Fruit fly (Drosophila melanogaster): ENCODE measurements around the gene Hs6st.

The Hs6st gene

DNA sequence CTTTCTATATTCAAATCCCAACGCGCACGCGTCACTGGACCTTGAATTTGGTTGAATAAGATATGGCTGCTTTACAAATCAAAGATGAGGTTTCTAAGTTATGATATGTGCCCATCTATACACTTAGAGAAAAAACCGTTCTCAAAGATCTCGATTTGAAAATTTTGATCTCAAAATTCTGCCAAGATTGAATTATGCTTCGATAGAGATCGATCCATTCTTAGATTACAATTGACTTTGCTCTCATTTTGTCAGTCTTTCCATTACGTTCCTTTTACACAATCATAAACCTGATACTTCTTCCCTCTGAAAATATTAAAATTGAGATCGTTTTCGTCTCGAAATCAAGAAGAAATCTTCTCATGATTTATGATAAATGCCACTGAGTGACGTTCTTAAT, 4.4 kb upstream of the Hs6st start:
- TF ChIP-seq N (GFP tag; optimal IDR thresholded peaks at IDR 0.05) (no peak), Abd-B (GFP tag; optimal IDR thresholded peaks at IDR 0.05) (no peak)

dm6 chr3R:20010942-20011341, 2.6 kb upstream of the Hs6st start:
- TF ChIP-seq Mio (GFP tag; optimal IDR thresholded peaks at IDR 0.05) (no peak), Dfd (GFP tag; optimal IDR thresholded peaks at IDR 0.05) (peak; percentile 94)

DNA sequence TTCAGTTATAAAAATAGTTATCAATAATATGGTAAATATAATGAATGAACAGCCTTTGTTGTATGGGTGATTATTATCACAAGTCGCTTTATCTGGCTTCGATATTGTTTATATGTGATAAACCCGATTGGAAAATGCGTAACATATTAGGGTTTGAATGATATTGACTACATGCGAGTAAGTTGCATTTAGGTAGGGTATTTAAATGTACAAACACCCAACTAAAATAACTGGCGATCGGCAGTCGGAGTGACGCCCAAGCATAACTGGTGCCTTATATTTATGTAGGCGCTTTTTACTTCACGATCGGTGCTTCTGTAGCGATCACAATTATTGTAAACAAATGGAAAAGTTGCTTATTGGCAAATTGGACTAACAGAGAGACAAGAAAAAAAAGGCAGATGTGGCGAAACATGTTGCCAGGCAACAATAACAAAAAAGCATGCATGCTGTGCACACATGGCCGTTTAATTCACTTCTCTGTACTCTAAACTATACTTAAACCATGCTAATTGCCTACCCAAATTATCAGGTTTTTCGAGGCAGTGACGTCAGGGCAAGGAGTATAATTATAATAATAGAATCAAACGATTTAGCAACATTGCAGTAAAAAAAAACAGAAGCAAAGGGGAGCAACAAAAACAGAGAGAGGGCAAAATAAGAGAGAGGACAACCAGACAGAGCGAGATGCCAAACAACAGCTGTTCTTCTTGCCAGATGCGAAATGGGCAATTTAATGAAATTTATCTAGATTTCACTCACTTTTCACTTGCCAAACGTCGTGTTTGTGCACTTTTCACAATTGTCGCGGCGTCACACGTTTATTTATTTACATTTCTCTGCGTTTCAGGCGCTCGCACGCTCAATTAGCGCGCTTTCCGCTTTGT, 670 bp downstream of the Hs6st start:
- TF ChIP-seq ey (GFP tag; optimal IDR thresholded peaks at IDR 0.05) (no peak), Sp1 (GFP tag; optimal IDR thresholded peaks at IDR 0.05) (no peak), pan (optimal IDR thresholded peaks at IDR 0.05) (no peak)

- TF ChIP-seq CrebA (GFP tag; optimal IDR thresholded peaks at IDR 0.05; ENCODE audit: borderline replicate concordance) (no peak), GATAd (GFP tag; optimal IDR thresholded peaks at IDR 0.05) (no peak), OdsH (GFP tag; optimal IDR thresholded peaks at IDR 0.05) (no peak), foxo (GFP tag; optimal IDR thresholded peaks at IDR 0.05) (no peak), CG32264 (GFP tag; optimal IDR thresholded peaks at IDR 0.05) (no peak), ey (GFP tag; optimal IDR thresholded peaks at IDR 0.05) (no peak), rgr (GFP tag; optimal IDR thresholded peaks at IDR 0.05) (no peak), Hnf4 (GFP tag; optimal IDR thresholded peaks at IDR 0.05) (no peak), fru (GFP tag; optimal IDR thresholded peaks at IDR 0.05) (no peak), Dfd (GFP tag; optimal IDR thresholded peaks at IDR 0.05) (no peak), Jra (GFP tag; optimal IDR thresholded peaks at IDR 0.05) (no peak), Abd-B (GFP tag; optimal IDR thresholded peaks at IDR 0.05) (no peak), Sp1 (GFP tag; optimal IDR thresholded peaks at IDR 0.05) (no peak), Mio (GFP tag; optimal IDR thresholded peaks at IDR 0.05) (no peak), sage (GFP tag; optimal IDR thresholded peaks at IDR 0.05) (no peak), HLH106 (tag; optimal IDR thresholded peaks at IDR 0.05) (no peak), Rel (GFP tag; optimal IDR thresholded peaks at IDR 0.05) (no peak), Rel (tag; optimal IDR thresholded peaks at IDR 0.05) (no peak), CG9705 (GFP tag; optimal IDR thresholded peaks at IDR 0.05) (no peak), dl (GFP tag; optimal IDR thresholded peaks at IDR 0.05; ENCODE audit: insufficient read depth in 1 of 2, partially characterized antibody in 2 of 2) (no peak), Vsx2 (GFP tag; optimal IDR thresholded peaks at IDR 0.05; ENCODE audit: partially characterized antibody) (no peak)
Observed at dm6 chr3R:20006617-20007016, 1.7 kb downstream of the Hs6st start.

- TF ChIP-seq Dfd (GFP tag; optimal IDR thresholded peaks at IDR 0.05), result no peak
- no peak for TF ChIP-seq rgr (GFP tag; optimal IDR thresholded peaks at IDR 0.05)
- no peak for TF ChIP-seq Dif (GFP tag; optimal IDR thresholded peaks at IDR 0.05; ENCODE audit: partially characterized antibody)
- TF ChIP-seq lola (GFP tag; optimal IDR thresholded peaks at IDR 0.05), result no peak
- no peak for TF ChIP-seq dsf (GFP tag; optimal IDR thresholded peaks at IDR 0.05; ENCODE audit: borderline replicate concordance)
- no peak for TF ChIP-seq CG32264 (GFP tag; optimal IDR thresholded peaks at IDR 0.05)
- TF ChIP-seq usp (GFP tag; optimal IDR thresholded peaks at IDR 0.05), result no peak
- no peak for TF ChIP-seq CG9705 (GFP tag; optimal IDR thresholded peaks at IDR 0.05)
- no peak for TF ChIP-seq Vsx2 (GFP tag; optimal IDR thresholded peaks at IDR 0.05; ENCODE audit: partially characterized antibody)
- no peak for TF ChIP-seq h (GFP tag; optimal IDR thresholded peaks at IDR 0.05)
- no peak for TF ChIP-seq N (GFP tag; optimal IDR thresholded peaks at IDR 0.05)
- TF ChIP-seq sage (GFP tag; optimal IDR thresholded peaks at IDR 0.05), result no peak
- no peak for TF ChIP-seq tai (GFP tag; optimal IDR thresholded peaks at IDR 0.05)
Observed at dm6 chr3R:20004697-20005096, 3.6 kb downstream of the Hs6st start.

DNA sequence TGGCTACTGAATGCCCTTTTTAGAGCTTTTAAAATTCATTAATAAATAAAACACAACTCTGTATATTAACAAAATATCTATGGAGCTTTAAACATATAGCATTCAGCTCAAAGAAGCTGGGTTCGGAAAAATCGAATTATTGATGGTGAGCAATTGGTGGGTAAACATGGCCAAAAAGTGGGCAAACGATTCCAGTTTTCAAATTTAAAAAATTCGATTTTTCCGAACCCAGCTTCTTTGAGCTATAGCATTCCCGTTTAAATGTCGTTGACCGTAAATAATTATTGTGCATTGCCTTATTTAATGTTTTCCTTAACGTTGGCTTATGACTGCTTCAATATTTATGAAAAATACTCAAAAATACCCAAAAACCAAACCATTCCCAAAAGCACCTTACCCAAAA, 6.7 kb downstream of the Hs6st start:
- TF ChIP-seq br (GFP tag; optimal IDR thresholded peaks at IDR 0.05) (peak; percentile 8), Abd-B (GFP tag; optimal IDR thresholded peaks at IDR 0.05) (no peak), dsf (GFP tag; optimal IDR thresholded peaks at IDR 0.05; ENCODE audit: borderline replicate concordance) (no peak), Jra (GFP tag; optimal IDR thresholded peaks at IDR 0.05) (no peak), jim (GFP tag; optimal IDR thresholded peaks at IDR 0.05) (no peak), OdsH (GFP tag; optimal IDR thresholded peaks at IDR 0.05) (peak; percentile 9), brk (GFP tag; optimal IDR thresholded peaks at IDR 0.05) (no peak), Vsx2 (GFP tag; optimal IDR thresholded peaks at IDR 0.05; ENCODE audit: partially characterized antibody) (no peak), ey (GFP tag; optimal IDR thresholded peaks at IDR 0.05) (no peak), Hnf4 (GFP tag; optimal IDR thresholded peaks at IDR 0.05) (peak; percentile 6), foxo (GFP tag; optimal IDR thresholded peaks at IDR 0.05) (peak in 1 of 2 experiments; percentile 31), fru (GFP tag; optimal IDR thresholded peaks at IDR 0.05) (peak; percentile 44), Mio (GFP tag; optimal IDR thresholded peaks at IDR 0.05) (no peak), psq (GFP tag; optimal IDR thresholded peaks at IDR 0.05) (peak; percentile 37), Myc (optimal IDR thresholded peaks at IDR 0.05) (no peak), Dif (GFP tag; optimal IDR thresholded peaks at IDR 0.05; ENCODE audit: partially characterized antibody) (no peak), sage (GFP tag; optimal IDR thresholded peaks at IDR 0.05) (no peak), usp (GFP tag; optimal IDR thresholded peaks at IDR 0.05) (no peak), Hr78 (GFP tag; optimal IDR thresholded peaks at IDR 0.05) (no peak), lola (GFP tag; optimal IDR thresholded peaks at IDR 0.05) (no peak), sv (GFP tag; optimal IDR thresholded peaks at IDR 0.05) (no peak), rgr (GFP tag; optimal IDR thresholded peaks at IDR 0.05) (peak; percentile 17), h (GFP tag; optimal IDR thresholded peaks at IDR 0.05) (peak; percentile 23), CG9705 (GFP tag; optimal IDR thresholded peaks at IDR 0.05) (no peak), tai (GFP tag; optimal IDR thresholded peaks at IDR 0.05) (no peak)

Measured in whole organism, wandering third instar larva.